Worm (Caenorhabditis elegans): ENCODE results near the gene K12H6.7.

DNA sequence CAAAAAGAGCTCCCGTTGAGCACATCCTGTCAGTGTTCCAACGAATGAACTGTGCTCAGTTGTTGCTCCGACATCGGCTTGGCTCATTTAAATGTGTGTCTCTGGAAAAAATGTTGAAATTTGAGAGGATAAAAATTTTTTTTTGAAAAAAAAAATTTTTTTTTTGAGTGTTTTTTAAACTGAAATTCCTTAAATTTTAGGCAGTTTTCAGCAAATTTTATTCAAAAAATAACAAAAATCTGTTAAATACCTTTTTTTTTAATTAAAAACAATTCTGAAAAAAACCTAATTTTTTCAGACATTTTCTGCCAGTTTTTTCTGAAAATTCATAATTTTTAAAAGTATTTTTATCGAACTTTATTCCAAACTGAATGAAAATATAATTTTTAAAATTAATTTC lies 48.1 kb upstream of the K12H6.7 start, which contains the start of gene pigw-1:
- no peak for TF ChIP-seq ama-1 (optimal IDR thresholded peaks at IDR 0.05)
- TF ChIP-seq scrt-1 (GFP tag; IDR thresholded peaks at IDR 0.05), result no peak
- no peak for TF ChIP-seq ceh-13 (GFP tag; optimal IDR thresholded peaks at IDR 0.05)
- no peak for TF ChIP-seq hmbx-1 (tag; optimal IDR thresholded peaks at IDR 0.05)
- no peak for TF ChIP-seq sea-1 (GFP tag; conservative IDR thresholded peaks at IDR 0.05)
- TF ChIP-seq B0310.2 (tag; optimal IDR thresholded peaks at IDR 0.05), result no peak
- TF ChIP-seq hmg-4 (GFP tag; optimal IDR thresholded peaks at IDR 0.05), result no peak
